Fruit fly (Drosophila melanogaster) whole organism, embryonic: ENCODE data around the gene Hsp22.

ENCODE experiments used
- Asciz ChIP-seq: fragments of 200-800 bp; sonication (Bioruptor generic); optimal IDR thresholded peaks from 2 replicates; lab custom pipeline; 2017; ENCODE audit warnings: missing biosample characterization, mild to moderate bottlenecking, missing genetic modification characterization, missing genetic modification reagents
- CG10267 ChIP-seq: fragments of 200-800 bp; sonication (Bioruptor generic); optimal IDR thresholded peaks from 2 replicates; lab custom pipeline; 2018; ENCODE audit warnings: missing biosample characterization, mild to moderate bottlenecking, missing genetic modification characterization, moderate library complexity
- CG10431 ChIP-seq: fragments of 200-800 bp; sonication (Bioruptor generic); optimal IDR thresholded peaks from 3 replicates; lab custom pipeline; 2018; ENCODE audit warnings: missing biosample characterization, mild to moderate bottlenecking, missing genetic modification characterization
- CG11456 ChIP-seq: fragments of 200-800 bp; sonication (Bioruptor generic); IDR thresholded peaks from 3 replicates; pipeline ENCODE4 v1.3.6; 2022; ENCODE audit warnings: missing biosample characterization, missing genetic modification characterization
- CG12659 ChIP-seq: fragments of 200-800 bp; sonication (Bioruptor generic); optimal IDR thresholded peaks from 3 replicates; lab custom pipeline; 2017; ENCODE audit warnings: mild to moderate bottlenecking, missing biosample characterization, missing genetic modification reagents, missing genetic modification characterization
- CG12942 ChIP-seq: fragments of 200-800 bp; sonication (Bioruptor generic); optimal IDR thresholded peaks from 3 replicates; lab custom pipeline; 2016; ENCODE audit warnings: missing biosample characterization, missing genetic modification characterization
- CG13894 ChIP-seq: fragments of 200-800 bp; sonication (Bioruptor generic); optimal IDR thresholded peaks from 3 replicates; lab custom pipeline; 2018; ENCODE audit warnings: missing biosample characterization, mild to moderate bottlenecking, missing genetic modification characterization, moderate library complexity
- CG14860 ChIP-seq: fragments of 200-800 bp; sonication (Bioruptor generic); IDR thresholded peaks from 3 replicates; pipeline ENCODE4 v1.3.6; 2022; ENCODE audit warnings: missing biosample characterization, missing genetic modification characterization; ENCODE audit not compliant: partially characterized antibody
- CG15073 ChIP-seq: fragments of 200-800 bp; sonication (Bioruptor generic); optimal IDR thresholded peaks from 2 replicates; lab custom pipeline; 2016; ENCODE audit warnings: missing biosample characterization, missing genetic modification characterization
- CG15269 ChIP-seq: fragments of 200-800 bp; sonication (Bioruptor generic); optimal IDR thresholded peaks from 2 replicates; lab custom pipeline; 2018; ENCODE audit warnings: missing biosample characterization, mild to moderate bottlenecking, missing genetic modification characterization, moderate library complexity
- CG15601 ChIP-seq: fragments of 200-800 bp; sonication (Bioruptor generic); optimal IDR thresholded peaks from 3 replicates; lab custom pipeline; 2019; ENCODE audit warnings: missing biosample characterization, mild to moderate bottlenecking, missing genetic modification characterization, moderate library complexity
- CG1602 ChIP-seq: fragments of 200-800 bp; sonication (Bioruptor generic); optimal IDR thresholded peaks from 3 replicates; lab custom pipeline; 2016; ENCODE audit warnings: missing biosample characterization, missing genetic modification characterization
- CG2116 ChIP-seq: fragments of 200-800 bp; sonication (Bioruptor generic); optimal IDR thresholded peaks from 3 replicates; lab custom pipeline; 2018; ENCODE audit warnings: missing biosample characterization, mild to moderate bottlenecking, missing genetic modification characterization
- CG2199 ChIP-seq: fragments of 200-800 bp; sonication (Bioruptor generic); IDR thresholded peaks from 3 replicates; pipeline ENCODE4 v1.3.6; 2022; ENCODE audit warnings: missing biosample characterization, missing genetic modification characterization
- CG2202 ChIP-seq: fragments of 200-800 bp; sonication (Bioruptor generic); optimal IDR thresholded peaks from 2 replicates; lab custom pipeline; 2018; ENCODE audit warnings: missing biosample characterization, mild to moderate bottlenecking, missing genetic modification characterization
- CG31224 ChIP-seq: fragments of 200-800 bp; sonication (Bioruptor generic); IDR thresholded peaks from 2 replicates; pipeline ENCODE4 v1.3.6; 2022; ENCODE audit warnings: missing biosample characterization, missing genetic modification characterization
- CG31388 ChIP-seq: fragments of 200-800 bp; sonication (Bioruptor generic); optimal IDR thresholded peaks from 2 replicates; lab custom pipeline; 2016; ENCODE audit warnings: missing biosample characterization, missing genetic modification characterization
- CG34224 ChIP-seq: fragments of 200-800 bp; sonication (Bioruptor generic); IDR thresholded peaks from 3 replicates; pipeline ENCODE4 v1.3.6; 2022; ENCODE audit warnings: missing biosample characterization, missing genetic modification characterization; ENCODE audit not compliant: partially characterized antibody
- CG3847 ChIP-seq: fragments of 200-800 bp; sonication (Bioruptor generic); IDR thresholded peaks from 2 replicates; pipeline ENCODE4 v1.3.6; 2022; ENCODE audit warnings: missing biosample characterization, missing genetic modification characterization
- CG4328 ChIP-seq: fragments of 200-800 bp; sonication (Bioruptor generic); optimal IDR thresholded peaks from 3 replicates; lab custom pipeline; 2017; ENCODE audit warnings: missing biosample characterization, missing genetic modification reagents, missing genetic modification characterization
- CG4424 ChIP-seq: fragments of 200-800 bp; sonication (Bioruptor generic); optimal IDR thresholded peaks from 3 replicates; lab custom pipeline; 2016; ENCODE audit warnings: missing biosample characterization, missing genetic modification characterization
- CG5180 ChIP-seq: fragments of 200-800 bp; sonication (Bioruptor generic); optimal IDR thresholded peaks from 3 replicates; lab custom pipeline; 2017; ENCODE audit warnings: missing biosample characterization, missing genetic modification characterization, mild to moderate bottlenecking, moderate library complexity, missing genetic modification reagents
- CG9609 ChIP-seq: fragments of 200-800 bp; sonication (Bioruptor generic); optimal IDR thresholded peaks from 3 replicates; lab custom pipeline; 2016; ENCODE audit warnings: missing biosample characterization, missing genetic modification characterization
- Deaf1 ChIP-seq: fragments of 200-800 bp; optimal IDR thresholded peaks from 3 replicates; lab custom pipeline; 2019; ENCODE audit warnings: missing biosample characterization, mild to moderate bottlenecking, missing genetic modification characterization, moderate library complexity
- Dref ChIP-seq: fragments of 200-800 bp; sonication (Bioruptor generic); IDR thresholded peaks from 2 replicates; pipeline ENCODE4 v1.3.6; 2022; ENCODE audit warnings: missing biosample characterization, missing genetic modification characterization
- E2f1 ChIP-seq: fragments of 200-800 bp; sonication (Bioruptor generic); IDR thresholded peaks from 2 replicates; pipeline ENCODE4 v1.3.6; 2022; ENCODE audit warnings: missing biosample characterization, missing genetic modification characterization
- Ets65A ChIP-seq: fragments of 200-800 bp; sonication (Bioruptor generic); peaks from one replicate; lab custom pipeline; 2016; ENCODE audit warnings: missing biosample characterization, missing genetic modification characterization
- HLHmδ ChIP-seq: fragments of 200-800 bp; sonication (Bioruptor generic); optimal IDR thresholded peaks from 2 replicates; lab custom pipeline; 2018; ENCODE audit warnings: missing biosample characterization, mild to moderate bottlenecking, missing genetic modification characterization, moderate library complexity
- Hsf ChIP-seq: fragments of 200-800 bp; sonication (Bioruptor generic); optimal IDR thresholded peaks from 3 replicates; lab custom pipeline; 2016; ENCODE audit warnings: missing biosample characterization, missing genetic modification characterization
- NfI ChIP-seq: fragments of 200-800 bp; sonication (Bioruptor generic); optimal IDR thresholded peaks from 3 replicates; lab custom pipeline; 2018; ENCODE audit warnings: missing biosample characterization, mild to moderate bottlenecking, missing genetic modification characterization, moderate library complexity
- Rx ChIP-seq: fragments of 200-800 bp; sonication (Bioruptor generic); IDR thresholded peaks from 2 replicates; pipeline ENCODE4 v1.3.6; 2022; ENCODE audit warnings: missing biosample characterization, missing genetic modification characterization
- Sox100B ChIP-seq: fragments of 200-800 bp; sonication (Bioruptor generic); optimal IDR thresholded peaks from 3 replicates; lab custom pipeline; 2018; ENCODE audit warnings: missing biosample characterization, mild to moderate bottlenecking, missing genetic modification characterization
- Spps ChIP-seq: fragments of 200-800 bp; sonication (Bioruptor generic); optimal IDR thresholded peaks from 2 replicates; lab custom pipeline; 2018; ENCODE audit warnings: missing biosample characterization, mild to moderate bottlenecking, missing genetic modification characterization
- Sry-β ChIP-seq: fragments of 200-800 bp; sonication (Bioruptor generic); optimal IDR thresholded peaks from 2 replicates; lab custom pipeline; 2018; ENCODE audit warnings: missing biosample characterization, mild to moderate bottlenecking, missing genetic modification characterization, moderate library complexity
- TFAM ChIP-seq: fragments of 200-800 bp; sonication (Bioruptor generic); optimal IDR thresholded peaks from 2 replicates; lab custom pipeline; 2017; ENCODE audit warnings: missing biosample characterization, missing genetic modification characterization, inconsistent platforms
- ase ChIP-seq: fragments of 200-800 bp; sonication (Bioruptor generic); IDR thresholded peaks from 3 replicates; pipeline ENCODE4 v1.3.6; 2022; ENCODE audit warnings: missing biosample characterization, missing genetic modification characterization
- ato ChIP-seq: fragments of 200-800 bp; sonication (Bioruptor generic); IDR thresholded peaks from 2 replicates; pipeline ENCODE4 v1.3.6; 2022; ENCODE audit warnings: missing biosample characterization, missing genetic modification characterization; ENCODE audit not compliant: partially characterized antibody
- chn ChIP-seq: fragments of 200-800 bp; sonication (Bioruptor generic); optimal IDR thresholded peaks from 2 replicates; lab custom pipeline; 2016; ENCODE audit warnings: missing biosample characterization, missing genetic modification characterization
- corto ChIP-seq: fragments of 200-800 bp; sonication (Bioruptor generic); optimal IDR thresholded peaks from 2 replicates; lab custom pipeline; 2016; ENCODE audit warnings: missing biosample characterization, mild to moderate bottlenecking, missing genetic modification characterization, moderate library complexity
- dati ChIP-seq: fragments of 200-800 bp; sonication (Bioruptor generic); IDR thresholded peaks from 2 replicates; pipeline ENCODE4 v1.3.6; 2022; ENCODE audit warnings: missing biosample characterization, missing genetic modification characterization
- fd3F ChIP-seq: fragments of 200-800 bp; sonication (Bioruptor generic); optimal IDR thresholded peaks from 2 replicates; lab custom pipeline; 2018; ENCODE audit warnings: missing biosample characterization, mild to moderate bottlenecking, missing genetic modification characterization, moderate library complexity
- fru ChIP-seq: fragments of >200 bp; optimal IDR thresholded peaks from 2 replicates; lab custom pipeline; 2017
- lilli ChIP-seq: fragments of 200-800 bp; sonication (Bioruptor generic); optimal IDR thresholded peaks from 3 replicates; lab custom pipeline; 2016; ENCODE audit warnings: missing biosample characterization, missing genetic modification characterization
- lov ChIP-seq, 2 experiments: fragments of 200-800 bp in 1 of 2; fragments of >200 bp in 1 of 2; sonication (Bioruptor generic) in 1 of 2; IDR thresholded peaks in 1 of 2; optimal IDR thresholded peaks in 1 of 2; 2 replicates in 1 of 2; 3 replicates in 1 of 2; pipeline versions ENCODE4 v1.3.6 to Lab custom; 2017 to 2022; ENCODE audit warnings: missing biosample characterization in 1 of 2, missing genetic modification characterization in 1 of 2
- nau ChIP-seq: fragments of 200-800 bp; sonication (Bioruptor generic); optimal IDR thresholded peaks from 3 replicates; lab custom pipeline; 2017; ENCODE audit warnings: missing biosample characterization, mild to moderate bottlenecking, missing genetic modification characterization, missing genetic modification reagents
- nom ChIP-seq: fragments of 200-800 bp; sonication (Bioruptor generic); optimal IDR thresholded peaks from 2 replicates; lab custom pipeline; 2017; ENCODE audit warnings: missing biosample characterization, missing genetic modification characterization, mild to moderate bottlenecking, moderate library complexity, missing genetic modification reagents
- ranshi ChIP-seq: fragments of 200-800 bp; sonication (Bioruptor generic); IDR thresholded peaks from 2 replicates; pipeline ENCODE4 v1.3.6; 2022; ENCODE audit warnings: missing biosample characterization, missing genetic modification characterization
- sens-2 ChIP-seq: fragments of 200-800 bp; sonication (Bioruptor generic); IDR thresholded peaks from 2 replicates; pipeline ENCODE4 v1.3.6; 2022; ENCODE audit warnings: missing biosample characterization, missing genetic modification characterization
- sisA ChIP-seq: fragments of 200-800 bp; sonication (Bioruptor generic); IDR thresholded peaks from 2 replicates; pipeline ENCODE4 v1.3.6; 2022; ENCODE audit warnings: missing biosample characterization, missing genetic modification characterization
- slou ChIP-seq: fragments of 200-800 bp; sonication (Bioruptor generic); optimal IDR thresholded peaks from 3 replicates; lab custom pipeline; 2016; ENCODE audit warnings: missing biosample characterization, missing genetic modification characterization
- tgo ChIP-seq: fragments of 200-800 bp; sonication (Bioruptor generic); IDR thresholded peaks from 3 replicates; pipeline ENCODE4 v1.3.6; 2022; ENCODE audit warnings: missing biosample characterization, missing genetic modification characterization
- trh ChIP-seq: fragments of 200-800 bp; sonication (Bioruptor generic); optimal IDR thresholded peaks from 2 replicates; lab custom pipeline; 2016; ENCODE audit warnings: missing biosample characterization, missing genetic modification characterization

The Hsp22 gene

DNA sequence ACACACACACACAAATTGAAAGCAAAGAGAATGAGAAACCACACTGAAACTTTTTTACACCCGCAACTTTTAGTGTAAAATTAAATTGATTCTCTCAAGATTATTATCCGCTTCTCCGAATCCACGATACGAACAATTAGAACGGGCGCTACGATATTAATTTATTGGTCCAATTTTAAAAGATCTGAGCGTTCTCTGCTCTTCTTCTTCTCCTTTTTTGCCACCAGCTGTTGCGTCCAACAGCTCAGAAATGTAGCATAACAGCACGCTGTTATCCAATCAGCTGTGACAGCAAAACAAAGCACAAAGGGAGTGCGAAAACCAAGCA is 14.1 kb upstream of the Hsp22 start, which contains the start of the genes UGP and Svip (continued):
- TF ChIP-seq Ets65A (GFP tag; lab: Kevin White, UChicago) (no peak), E2f1 (no peak), CG31388 (GFP tag; lab: Kevin White, UChicago) (no peak), CG9609 (GFP tag; lab: Kevin White, UChicago) (no peak), chn (GFP tag; lab: Kevin White, UChicago) (no peak), CG34224 (GFP tag; lab: Robert Waterston, UW) (0 out of 3 replicates have a peak, but pooled peaks have one; percentile 15), corto (GFP tag; lab: Kevin White, UChicago) (no peak), CG1602 (GFP tag; lab: Kevin White, UChicago) (no peak), fru (lab: Kevin White, UChicago) (no peak), CG15601 (tag; lab: Kevin White, UChicago) (peak; percentile 29), fd3F (GFP tag; lab: Kevin White, UChicago) (no peak), CG4424 (no peak), ranshi (GFP tag; lab: Robert Waterston, UW) (no peak), Hsf (GFP tag; lab: Kevin White, UChicago) (no peak), lov (optimal IDR thresholded peaks at IDR 0.05; lab: Kevin White, UChicago) (no peak), lov (GFP tag; IDR thresholded peaks at IDR 0.05; lab: Robert Waterston, UW) (no peak), HLHmδ (no peak), ase (GFP tag; lab: Robert Waterston, UW) (no peak), CG10431 (GFP tag; lab: Kevin White, UChicago) (no peak), Asciz (GFP tag; lab: Kevin White, UChicago) (no peak), Spps (tag; lab: Kevin White, UChicago) (no peak), CG2116 (GFP tag; lab: Kevin White, UChicago) (peak; percentile 15), CG10267 (tag; lab: Kevin White, UChicago) (peak; percentile 24), CG15073 (GFP tag; lab: Kevin White, UChicago) (no peak), Sox100B (GFP tag; lab: Kevin White, UChicago) (no peak), nau (GFP tag; lab: Kevin White, UChicago) (no peak), CG4328 (no peak), sisA (GFP tag; lab: Robert Waterston, UW) (no peak), TFAM (GFP tag; lab: Kevin White, UChicago) (no peak), trh (GFP tag; lab: Kevin White, UChicago) (no peak), ato (GFP tag; lab: Robert Waterston, UW) (no peak), sens-2 (GFP tag; lab: Robert Waterston, UW) (no peak), NfI (GFP tag; lab: Kevin White, UChicago) (peak; percentile 11), CG2202 (tag; lab: Kevin White, UChicago) (no peak), dati (GFP tag; lab: Robert Waterston, UW) (no peak), slou (GFP tag; lab: Kevin White, UChicago) (no peak), CG11456 (no peak), CG2199 (GFP tag; lab: Robert Waterston, UW) (no peak), CG15269 (no peak), CG5180 (GFP tag; lab: Kevin White, UChicago) (no peak), tgo (no peak; the same call in 2 of the 3 replicates), Dref (GFP tag; lab: Robert Waterston, UW) (no peak), CG13894 (tag; lab: Kevin White, UChicago) (no peak), Sry-β (GFP tag; lab: Kevin White, UChicago) (no peak), CG12659 (GFP tag; lab: Kevin White, UChicago) (peak; percentile 17), Deaf1 (tag; lab: Kevin White, UChicago) (no peak), CG3847 (GFP tag; lab: Robert Waterston, UW) (no peak), CG31224 (no peak), Rx (GFP tag; lab: Robert Waterston, UW) (no peak), CG14860 (GFP tag; lab: Robert Waterston, UW) (no peak), lilli (GFP tag; lab: Kevin White, UChicago) (peak; percentile 3), nom (GFP tag; lab: Kevin White, UChicago) (no peak), CG12942 (GFP tag; lab: Kevin White, UChicago) (no peak)
